Worm (Caenorhabditis elegans) whole organism, L3 larva: Measurements from ENCODE around the gene nars-2.

ENCODE experiments used
- R02D3.7 ChIP-seq: fragments of 150-350 bp; optimal IDR thresholded peaks from 2 replicates; lab custom pipeline; 2014; ENCODE audit warnings: missing biosample characterization, missing genetic modification characterization
- ama-1 ChIP-seq: fragments of 150-350 bp; optimal IDR thresholded peaks from 2 replicates; lab custom pipeline; 2018
- ceh-16 ChIP-seq: sonication (generic microtip); optimal IDR thresholded peaks from 2 replicates; lab custom pipeline; 2017; ENCODE audit warnings: missing biosample characterization, missing genetic modification characterization
- ceh-82 ChIP-seq: fragments of 150-350 bp; optimal IDR thresholded peaks from 2 replicates; lab custom pipeline; 2014; ENCODE audit warnings: missing biosample characterization, missing genetic modification characterization
- daf-12 ChIP-seq: fragments of 150-350 bp; optimal IDR thresholded peaks from 2 replicates; lab custom pipeline; 2014; ENCODE audit warnings: missing biosample characterization, missing genetic modification reagents, missing genetic modification characterization
- egl-5 ChIP-seq: fragments of 150-350 bp; optimal IDR thresholded peaks from 2 replicates; lab custom pipeline; 2017; ENCODE audit warnings: missing biosample characterization, missing genetic modification reagents, missing genetic modification characterization, inconsistent platforms
- elt-1 ChIP-seq: fragments of 150-350 bp; optimal IDR thresholded peaks from 2 replicates; lab custom pipeline; 2014; ENCODE audit warnings: missing biosample characterization, missing genetic modification characterization
- elt-2 ChIP-seq: sonication (generic microtip); optimal IDR thresholded peaks from 2 replicates; lab custom pipeline; 2016; ENCODE audit warnings: missing genetic modification reagents, mild to moderate bottlenecking, missing genetic modification characterization, missing compliant biosample characterization
- elt-3 ChIP-seq, 3 experiments: fragments of 150-350 bp in 1 of 3; sonication (generic microtip) in 2 of 3; optimal IDR thresholded peaks; 2 replicates in 2 of 3; 4 replicates in 1 of 3; lab custom pipeline; 2014 to 2017; ENCODE audit warnings: missing biosample characterization in 3 of 3, missing genetic modification characterization in 3 of 3
- eor-1 ChIP-seq, 2 experiments: fragments of 150-350 bp; optimal IDR thresholded peaks; 2 replicates each; lab custom pipeline; 2014 to 2018; ENCODE audit warnings: missing biosample characterization in 2 of 2, missing genetic modification characterization in 2 of 2
- fkh-10 ChIP-seq: sonication (generic microtip); optimal IDR thresholded peaks from 2 replicates; lab custom pipeline; 2017; ENCODE audit warnings: missing biosample characterization, missing genetic modification reagents, missing genetic modification characterization
- fkh-2 ChIP-seq: fragments of 150-350 bp; optimal IDR thresholded peaks from 2 replicates; lab custom pipeline; 2014; ENCODE audit warnings: missing biosample characterization, missing genetic modification reagents, missing genetic modification characterization
- fos-1 ChIP-seq: fragments of 150-350 bp; optimal IDR thresholded peaks from 2 replicates; lab custom pipeline; 2014; ENCODE audit warnings: missing biosample characterization, missing genetic modification characterization
- jun-1 ChIP-seq: fragments of 150-350 bp; optimal IDR thresholded peaks from 2 replicates; lab custom pipeline; 2014; ENCODE audit warnings: missing biosample characterization, missing genetic modification reagents, missing genetic modification characterization
- lin-15B ChIP-seq: fragments of 150-350 bp; optimal IDR thresholded peaks from 2 replicates; lab custom pipeline; 2014; ENCODE audit warnings: missing biosample characterization, missing genetic modification characterization
- lin-39 ChIP-seq: fragments of 150-350 bp; optimal IDR thresholded peaks from 2 replicates; lab custom pipeline; 2018; ENCODE audit warnings: missing biosample characterization, missing genetic modification reagents, missing genetic modification characterization
- mdl-1 ChIP-seq: fragments of 150-350 bp; optimal IDR thresholded peaks from 2 replicates; lab custom pipeline; 2014; ENCODE audit warnings: missing biosample characterization, missing genetic modification characterization
- mml-1 ChIP-seq: fragments of 150-350 bp; sonication (generic microtip); optimal IDR thresholded peaks from 3 replicates; lab custom pipeline; 2014; ENCODE audit warnings: missing biosample characterization, missing genetic modification characterization
- nfya-1 ChIP-seq: sonication (generic microtip); optimal IDR thresholded peaks from 2 replicates; lab custom pipeline; 2017; ENCODE audit warnings: missing genetic modification characterization, mild to moderate bottlenecking, missing compliant biosample characterization, antibody characterized with exemption, moderate library complexity; ENCODE audit not compliant: insufficient read depth
- nhr-11 ChIP-seq: fragments of 150-350 bp; optimal IDR thresholded peaks from 2 replicates; lab custom pipeline; 2014; ENCODE audit warnings: missing biosample characterization, missing genetic modification characterization
- nhr-12 ChIP-seq: fragments of 150-350 bp; optimal IDR thresholded peaks from 2 replicates; lab custom pipeline; 2014; ENCODE audit warnings: missing biosample characterization, missing genetic modification characterization
- nhr-23 ChIP-seq: fragments of 150-350 bp; optimal IDR thresholded peaks from 2 replicates; lab custom pipeline; 2014; ENCODE audit warnings: missing biosample characterization, missing genetic modification reagents, missing genetic modification characterization
- nhr-237 ChIP-seq: fragments of 150-350 bp; optimal IDR thresholded peaks from 2 replicates; lab custom pipeline; 2014; ENCODE audit warnings: missing biosample characterization, missing genetic modification characterization
- nhr-25 ChIP-seq: sonication (generic microtip); optimal IDR thresholded peaks from 2 replicates; lab custom pipeline; 2017; ENCODE audit warnings: missing biosample characterization, missing genetic modification characterization
- nhr-28 ChIP-seq: fragments of 150-350 bp; optimal IDR thresholded peaks from 2 replicates; lab custom pipeline; 2014; ENCODE audit warnings: missing biosample characterization, missing genetic modification characterization
- nhr-43 ChIP-seq: sonication (generic microtip); optimal IDR thresholded peaks from 2 replicates; lab custom pipeline; 2016; ENCODE audit warnings: mild to moderate bottlenecking, missing genetic modification characterization, missing compliant biosample characterization; ENCODE audit not compliant: poor library complexity, severe bottlenecking
- nhr-67 ChIP-seq: fragments of 150-350 bp; optimal IDR thresholded peaks from 2 replicates; lab custom pipeline; 2014; ENCODE audit warnings: missing biosample characterization, missing genetic modification characterization
- nhr-77 ChIP-seq: fragments of 150-350 bp; optimal IDR thresholded peaks from 2 replicates; lab custom pipeline; 2014; ENCODE audit warnings: missing biosample characterization, missing genetic modification characterization
- pha-4 ChIP-seq: fragments of 150-350 bp; optimal IDR thresholded peaks from 2 replicates; lab custom pipeline; 2014; ENCODE audit warnings: missing biosample characterization, missing genetic modification reagents, missing genetic modification characterization
- pqm-1 ChIP-seq: fragments of 150-350 bp; optimal IDR thresholded peaks from 2 replicates; lab custom pipeline; 2017; ENCODE audit warnings: missing biosample characterization, missing genetic modification characterization, inconsistent platforms
- sea-2 ChIP-seq: fragments of 150-350 bp; sonication (generic microtip); optimal IDR thresholded peaks from 4 replicates; lab custom pipeline; 2014; ENCODE audit warnings: missing biosample characterization, missing genetic modification reagents, missing genetic modification characterization
- skn-1 ChIP-seq: fragments of 150-350 bp; optimal IDR thresholded peaks from 2 replicates; lab custom pipeline; 2014; ENCODE audit warnings: missing biosample characterization, missing genetic modification characterization
- snpc-4 ChIP-seq: fragments of 150-350 bp; optimal IDR thresholded peaks from 2 replicates; lab custom pipeline; 2014; ENCODE audit warnings: missing biosample characterization, missing genetic modification characterization
- tbx-2 ChIP-seq: sonication (generic microtip); optimal IDR thresholded peaks from 2 replicates; lab custom pipeline; 2016; ENCODE audit warnings: mild to moderate bottlenecking, missing genetic modification characterization, missing compliant biosample characterization
- zag-1 ChIP-seq: fragments of 150-350 bp; optimal IDR thresholded peaks from 2 replicates; lab custom pipeline; 2014; ENCODE audit warnings: missing biosample characterization, missing genetic modification characterization
- ztf-11 ChIP-seq: fragments of 150-350 bp; optimal IDR thresholded peaks from 2 replicates; lab custom pipeline; 2014; ENCODE audit warnings: missing biosample characterization, missing genetic modification characterization
- ztf-4 ChIP-seq: fragments of 150-350 bp; optimal IDR thresholded peaks from 2 replicates; lab custom pipeline; 2014; ENCODE audit warnings: missing biosample characterization, missing genetic modification characterization

The nars-2 gene

ce11 chrIII:11505621-11506020, 5.1 kb upstream of the nars-2 start:
- no peak for TF ChIP-seq jun-1 (tag; lab: Kevin White, UChicago)
- no peak for TF ChIP-seq lin-39 (tag; lab: Kevin White, UChicago)
- TF ChIP-seq nhr-237 (tag; lab: Kevin White, UChicago) = no peak
- no peak for TF ChIP-seq ceh-82
- TF ChIP-seq mml-1 = no peak
- no peak for TF ChIP-seq nhr-28 (tag; lab: Kevin White, UChicago)
- no peak for TF ChIP-seq elt-3 (tag; optimal IDR thresholded peaks at IDR 0.05; lab: Kevin White, UChicago)
- no peak for TF ChIP-seq skn-1 (tag; lab: Kevin White, UChicago)
- no peak for TF ChIP-seq fkh-10 (GFP tag; lab: Kevin White, UChicago)
- no peak for TF ChIP-seq eor-1 (tag; optimal IDR thresholded peaks at IDR 0.05; lab: Kevin White, UChicago)
- no peak for TF ChIP-seq fkh-2 (tag; lab: Kevin White, UChicago)
- TF ChIP-seq ceh-16 (tag; lab: Kevin White, UChicago) = no peak
- no peak for TF ChIP-seq nhr-67 (tag; lab: Kevin White, UChicago)
- TF ChIP-seq daf-12 (tag; lab: Kevin White, UChicago) = no peak
- no peak for TF ChIP-seq ztf-11 (tag; lab: Kevin White, UChicago)
- no peak for TF ChIP-seq nhr-43 (tag; lab: Kevin White, UChicago)

ce11 chrIII:11505213-11505612, 4.7 kb upstream of the nars-2 start, which contains the start of the genes Y66D12A.21 and spe-6:
Y66D12A.21 (minus strand) TSS chrIII:11505302.
spe-6 (plus strand) TSS chrIII:11505488.
- TF ChIP-seq mml-1 (no peak), skn-1 (tag; lab: Kevin White, UChicago) (no peak), fos-1 (tag; lab: Kevin White, UChicago) (no peak), nhr-43 (tag; lab: Kevin White, UChicago) (no peak), pha-4 (tag; lab: Kevin White, UChicago) (peak; percentile 45), nfya-1 (peak; percentile 54), nhr-12 (tag; lab: Kevin White, UChicago) (no peak), R02D3.7 (no peak), lin-15B (peak; percentile 59)

- TF ChIP-seq nhr-23 (tag; lab: Kevin White, UChicago) (no peak), egl-5 (tag; lab: Kevin White, UChicago) (no peak), elt-2 (no peak), nfya-1 (no peak), tbx-2 (no peak), snpc-4 (tag; lab: Kevin White, UChicago) (no peak), pqm-1 (tag; lab: Kevin White, UChicago) (no peak), ztf-4 (tag; lab: Kevin White, UChicago) (no peak), nhr-25 (no peak), mdl-1 (tag; lab: Kevin White, UChicago) (no peak), nhr-77 (tag; lab: Kevin White, UChicago) (no peak), ama-1 (lab: Kevin White, UChicago) (no peak), nhr-43 (tag; lab: Kevin White, UChicago) (no peak), sea-2 (GFP tag; lab: Kevin White, UChicago) (no peak), R02D3.7 (no peak), nhr-12 (tag; lab: Kevin White, UChicago) (no peak), daf-12 (tag; lab: Kevin White, UChicago) (no peak), zag-1 (tag; lab: Kevin White, UChicago) (no peak)
Observed at ce11 chrIII:11502753-11503152, 2.2 kb upstream of the nars-2 start, which contains the start of gene tin-10. tin-10 (minus strand) TSS chrIII:11502853.

- TF ChIP-seq eor-1 (tag; optimal IDR thresholded peaks at IDR 0.05; lab: Kevin White, UChicago) (no peak), skn-1 (tag; lab: Kevin White, UChicago) (no peak), fkh-2 (tag; lab: Kevin White, UChicago) (no peak), nhr-11 (no peak), pha-4 (tag; lab: Kevin White, UChicago) (peak; percentile 21), elt-1 (tag; lab: Kevin White, UChicago) (no peak), nfya-1 (no peak), elt-2 (peak; percentile 84), snpc-4 (tag; lab: Kevin White, UChicago) (no peak), nhr-12 (tag; lab: Kevin White, UChicago) (no peak), jun-1 (tag; lab: Kevin White, UChicago) (peak; percentile 45), R02D3.7 (no peak), ztf-4 (tag; lab: Kevin White, UChicago) (no peak), pqm-1 (tag; lab: Kevin White, UChicago) (peak; percentile 73), ceh-82 (no peak)
Observed at ce11 chrIII:11496496-11496895, 4.1 kb downstream of the nars-2 start, which contains the start of gene Y66D12A.24. Y66D12A.24 (plus strand) TSS chrIII:11496865.
